Worm (Caenorhabditis elegans): ENCODE results near the gene C43F9.11.

The C43F9.11 gene

ce11 chrIV:10596505-10596904 is at the start of gene C43F9.11:
Gene C43F9.11 (plus strand): TSS chrIV:10596805.
- TF ChIP-seq aly-2 (tag; optimal IDR thresholded peaks at IDR 0.05) (no peak), sma-3 (GFP tag; optimal IDR thresholded peaks at IDR 0.05) (no peak), blmp-1 (tag; optimal IDR thresholded peaks at IDR 0.05; ENCODE audit: insufficient read depth) (no peak), unc-55 (GFP tag; optimal IDR thresholded peaks at IDR 0.05) (no peak), unc-39 (tag; optimal IDR thresholded peaks at IDR 0.05) (no peak), lin-39 (tag; optimal IDR thresholded peaks at IDR 0.05) (no peak), unc-62 (GFP tag; optimal IDR thresholded peaks at IDR 0.05) (no peak), nhr-25 (tag; optimal IDR thresholded peaks at IDR 0.05) (no peak), alr-1 (tag; optimal IDR thresholded peaks at IDR 0.05) (no peak), F13H6.1 (tag; optimal IDR thresholded peaks at IDR 0.05) (no peak), crh-2 (tag; optimal IDR thresholded peaks at IDR 0.05) (no peak), mbf-1 (tag; optimal IDR thresholded peaks at IDR 0.05) (no peak)

- TF ChIP-seq ZK546.5 (tag; optimal IDR thresholded peaks at IDR 0.05) (no peak), nhr-23 (tag; optimal IDR thresholded peaks at IDR 0.05) (no peak), gmeb-1 (tag; optimal IDR thresholded peaks at IDR 0.05) (no peak), nhr-6 (tag; optimal IDR thresholded peaks at IDR 0.05) (no peak), nhr-25 (tag; optimal IDR thresholded peaks at IDR 0.05) (no peak)
Measured at ce11 chrIV:10554947-10555346, 41.7 kb upstream of the C43F9.11 start, which contains the start of gene zim-2. Gene zim-2 (plus strand): TSS chrIV:10555247.

ce11 chrIV:10558415-10558814 is 38.2 kb upstream of the C43F9.11 start, which contains the start of gene zim-3:
Gene zim-3 (plus strand): TSS chrIV:10558715.
- TF ChIP-seq elt-3 (tag; optimal IDR thresholded peaks at IDR 0.05) = no peak

ce11 chrIV:10561605-10562004 is 35.0 kb upstream of the C43F9.11 start, which contains the start of gene him-8:
Gene him-8 (plus strand): TSS chrIV:10561905.
- no peak for TF ChIP-seq ztf-1 (GFP tag; conservative IDR thresholded peaks at IDR 0.05)
- TF ChIP-seq unc-55 (GFP tag; optimal IDR thresholded peaks at IDR 0.05) = peak; percentile 5

- no peak for TF ChIP-seq C34F6.9 (tag; optimal IDR thresholded peaks at IDR 0.05)
- TF ChIP-seq ZK546.5 (tag; optimal IDR thresholded peaks at IDR 0.05) = no peak
- TF ChIP-seq nhr-10 (tag; optimal IDR thresholded peaks at IDR 0.05) = no peak
- no peak for TF ChIP-seq lsy-2 (tag; optimal IDR thresholded peaks at IDR 0.05)
- TF ChIP-seq unc-39 (tag; optimal IDR thresholded peaks at IDR 0.05) = no peak
- no peak for TF ChIP-seq nhr-237 (tag; optimal IDR thresholded peaks at IDR 0.05)
Measured at ce11 chrIV:10564613-10565012, 32.0 kb upstream of the C43F9.11 start.

- TF ChIP-seq gmeb-1 (tag; optimal IDR thresholded peaks at IDR 0.05) (no peak), lin-13 (GFP tag; optimal IDR thresholded peaks at IDR 0.05) (no peak), nhr-23 (tag; optimal IDR thresholded peaks at IDR 0.05) (no peak), peb-1 (tag; optimal IDR thresholded peaks at IDR 0.05) (no peak), lsy-2 (tag; optimal IDR thresholded peaks at IDR 0.05) (no peak), mdl-1 (tag; optimal IDR thresholded peaks at IDR 0.05) (no peak), ama-1 (optimal IDR thresholded peaks at IDR 0.05) (no peak), zag-1 (tag; optimal IDR thresholded peaks at IDR 0.05) (no peak), mbf-1 (tag; optimal IDR thresholded peaks at IDR 0.05) (no peak), skn-1 (tag; optimal IDR thresholded peaks at IDR 0.05) (no peak), snpc-4 (tag; optimal IDR thresholded peaks at IDR 0.05) (no peak), elt-1 (tag; optimal IDR thresholded peaks at IDR 0.05) (no peak), F13H6.1 (tag; optimal IDR thresholded peaks at IDR 0.05) (no peak), ztf-4 (tag; optimal IDR thresholded peaks at IDR 0.05) (no peak), aly-2 (tag; optimal IDR thresholded peaks at IDR 0.05) (no peak), C34F6.9 (tag; optimal IDR thresholded peaks at IDR 0.05) (no peak), nhr-129 (tag; optimal IDR thresholded peaks at IDR 0.05) (no peak), nhr-6 (tag; optimal IDR thresholded peaks at IDR 0.05) (no peak), ztf-1 (GFP tag; conservative IDR thresholded peaks at IDR 0.05) (no peak)
Measured at ce11 chrIV:10565282-10565681, 31.3 kb upstream of the C43F9.11 start.

- TF ChIP-seq nhr-77 (tag; optimal IDR thresholded peaks at IDR 0.05) = no peak
- no peak for TF ChIP-seq nhr-21 (tag; optimal IDR thresholded peaks at IDR 0.05)
- TF ChIP-seq snpc-4 (tag; optimal IDR thresholded peaks at IDR 0.05) = no peak
- no peak for TF ChIP-seq mdl-1 (tag; optimal IDR thresholded peaks at IDR 0.05)
- TF ChIP-seq ceh-16 (tag; optimal IDR thresholded peaks at IDR 0.05) = no peak
- TF ChIP-seq ztf-1 (GFP tag; conservative IDR thresholded peaks at IDR 0.05) = no peak
- TF ChIP-seq lin-13 (GFP tag; optimal IDR thresholded peaks at IDR 0.05) = no peak
- TF ChIP-seq C34F6.9 (tag; optimal IDR thresholded peaks at IDR 0.05) = no peak
- TF ChIP-seq aly-2 (tag; optimal IDR thresholded peaks at IDR 0.05) = no peak
- TF ChIP-seq nhr-129 (tag; optimal IDR thresholded peaks at IDR 0.05) = no peak
- TF ChIP-seq egl-27 (tag; optimal IDR thresholded peaks at IDR 0.05) = no peak
- no peak for TF ChIP-seq ztf-4 (tag; optimal IDR thresholded peaks at IDR 0.05)
- no peak for TF ChIP-seq lsy-2 (tag; optimal IDR thresholded peaks at IDR 0.05)
- no peak for TF ChIP-seq alr-1 (tag; optimal IDR thresholded peaks at IDR 0.05)
- no peak for TF ChIP-seq ceh-82 (tag; optimal IDR thresholded peaks at IDR 0.05)
- no peak for TF ChIP-seq lin-39 (tag; optimal IDR thresholded peaks at IDR 0.05)
- TF ChIP-seq sma-3 (GFP tag; optimal IDR thresholded peaks at IDR 0.05) = no peak
- TF ChIP-seq F13H6.1 (tag; optimal IDR thresholded peaks at IDR 0.05) = no peak
- TF ChIP-seq sem-4 (tag; optimal IDR thresholded peaks at IDR 0.05) = no peak
- TF ChIP-seq Y55F3AM.14 (GFP tag; optimal IDR thresholded peaks at IDR 0.05) = no peak
Measured at ce11 chrIV:10567822-10568221, 28.8 kb upstream of the C43F9.11 start.
